Worm (Caenorhabditis elegans): ENCODE data around the gene ZK1240.6.

Gene ZK1240.6

ce11 chrII:2354476-2354875, 31.8 kb upstream of the ZK1240.6 start, which contains the start of gene F43C11.2:
Gene F43C11.2, plus strand, starts transcription at chrII:2354776.
- TF ChIP-seq K09A11.1 (tag; optimal IDR thresholded peaks at IDR 0.05; ENCODE audit: insufficient read depth) (no peak), pat-9 (tag; optimal IDR thresholded peaks at IDR 0.05) (no peak), ceh-6 (GFP tag; optimal IDR thresholded peaks at IDR 0.05) (no peak), ceh-19 (GFP tag; optimal IDR thresholded peaks at IDR 0.05) (no peak), ceh-2 (tag; optimal IDR thresholded peaks at IDR 0.05) (no peak), C38D4.7 (GFP tag; optimal IDR thresholded peaks at IDR 0.05) (no peak), dmd-4 (tag; optimal IDR thresholded peaks at IDR 0.05; ENCODE audit: borderline replicate concordance) (no peak), ref-2 (tag; optimal IDR thresholded peaks at IDR 0.05) (no peak), ceh-22 (tag; optimal IDR thresholded peaks at IDR 0.05) (no peak), F13H6.1 (tag; optimal IDR thresholded peaks at IDR 0.05) (no peak), odd-2 (tag; optimal IDR thresholded peaks at IDR 0.05) (no peak), ttx-3 (tag; optimal IDR thresholded peaks at IDR 0.05) (no peak), unc-3 (GFP tag; conservative IDR thresholded peaks at IDR 0.05) (no peak), unc-3 (tag; optimal IDR thresholded peaks at IDR 0.05) (no peak), fkh-10 (GFP tag; optimal IDR thresholded peaks at IDR 0.05) (no peak), ceh-14 (tag; optimal IDR thresholded peaks at IDR 0.05) (no peak)

DNA sequence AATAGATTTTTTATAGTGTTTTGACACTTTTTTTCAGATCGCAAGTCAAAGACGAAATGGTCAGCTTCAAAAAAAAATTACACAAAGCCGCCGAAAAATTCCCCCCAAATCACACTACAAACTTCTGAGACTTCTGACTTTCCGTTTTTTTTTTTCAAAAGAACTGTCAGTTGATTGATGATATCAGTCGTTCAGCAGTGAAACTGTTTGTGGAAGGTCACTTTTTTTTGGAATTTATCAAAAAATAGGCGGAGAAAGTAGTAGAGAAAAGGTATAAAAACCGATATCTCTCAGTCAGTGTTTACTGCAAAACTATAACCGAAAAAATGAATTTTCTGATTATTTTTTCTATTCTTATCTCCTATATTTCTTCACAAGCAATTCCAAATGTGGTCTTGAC, 30.3 kb upstream of the ZK1240.6 start, which contains the start of gene F43C11.3:
Gene F43C11.3 (plus strand): TSS at position 301 of the 400 bp plus-strand sequence.
- no peak for TF ChIP-seq zip-5 (tag; optimal IDR thresholded peaks at IDR 0.05)
- TF ChIP-seq pha-4 (tag; optimal IDR thresholded peaks at IDR 0.05), result no peak
- TF ChIP-seq madf-2 (tag; optimal IDR thresholded peaks at IDR 0.05), result no peak
- no peak for TF ChIP-seq ceh-6 (GFP tag; optimal IDR thresholded peaks at IDR 0.05)
- no peak for TF ChIP-seq ceh-9 (tag; optimal IDR thresholded peaks at IDR 0.05)
- no peak for TF ChIP-seq unc-42 (tag; optimal IDR thresholded peaks at IDR 0.05)
- no peak for TF ChIP-seq hlh-13 (GFP tag; optimal IDR thresholded peaks at IDR 0.05)
- TF ChIP-seq che-1 (tag; optimal IDR thresholded peaks at IDR 0.05), result no peak
- TF ChIP-seq unc-55 (GFP tag; optimal IDR thresholded peaks at IDR 0.05), result no peak
- TF ChIP-seq unc-86 (tag; optimal IDR thresholded peaks at IDR 0.05), result no peak
- TF ChIP-seq ceh-45 (GFP tag; IDR thresholded peaks at IDR 0.05), result no peak
- TF ChIP-seq unc-3 (GFP tag; conservative IDR thresholded peaks at IDR 0.05), result no peak
- TF ChIP-seq unc-3 (tag; optimal IDR thresholded peaks at IDR 0.05), result no peak
- TF ChIP-seq C08G9.2 (tag; optimal IDR thresholded peaks at IDR 0.05), result no peak
- TF ChIP-seq elt-2 (tag; optimal IDR thresholded peaks at IDR 0.05), result no peak
- TF ChIP-seq gmeb-2 (tag; optimal IDR thresholded peaks at IDR 0.05), result no peak
- no peak for TF ChIP-seq pat-9 (tag; optimal IDR thresholded peaks at IDR 0.05)

ce11 chrII:2352546-2352945, 29.8 kb upstream of the ZK1240.6 start, which contains the start of gene F43C11.10:
Gene F43C11.10, minus strand, starts transcription at chrII:2352646.
- TF ChIP-seq ceh-30 (tag; optimal IDR thresholded peaks at IDR 0.05) (no peak), fax-1 (tag; optimal IDR thresholded peaks at IDR 0.05) (no peak), unc-55 (GFP tag; optimal IDR thresholded peaks at IDR 0.05) (no peak), hlh-8 (tag; optimal IDR thresholded peaks at IDR 0.05) (no peak), hlh-30 (tag; optimal IDR thresholded peaks at IDR 0.05; ENCODE audit: insufficient read depth) (no peak), eyg-1 (tag; optimal IDR thresholded peaks at IDR 0.05) (no peak), unc-42 (tag; optimal IDR thresholded peaks at IDR 0.05) (no peak), nhr-232 (tag; optimal IDR thresholded peaks at IDR 0.05) (no peak)

ce11 chrII:2346672-2347071, 24.0 kb upstream of the ZK1240.6 start, which contains the start of gene F43C11.4:
Gene F43C11.4, plus strand, starts transcription at chrII:2346972.
- TF ChIP-seq hlh-6 (tag; optimal IDR thresholded peaks at IDR 0.05) (no peak), unc-42 (tag; optimal IDR thresholded peaks at IDR 0.05) (no peak), dmd-4 (tag; optimal IDR thresholded peaks at IDR 0.05; ENCODE audit: borderline replicate concordance) (no peak), ceh-6 (GFP tag; optimal IDR thresholded peaks at IDR 0.05) (no peak), lin-11 (tag; optimal IDR thresholded peaks at IDR 0.05) (no peak), elt-4 (tag; optimal IDR thresholded peaks at IDR 0.05) (no peak), sox-4 (tag; optimal IDR thresholded peaks at IDR 0.05) (no peak), ceh-30 (tag; optimal IDR thresholded peaks at IDR 0.05) (no peak), fax-1 (tag; optimal IDR thresholded peaks at IDR 0.05) (no peak), F13H6.1 (tag; optimal IDR thresholded peaks at IDR 0.05) (no peak), ceh-48 (tag; optimal IDR thresholded peaks at IDR 0.05) (no peak), ref-2 (tag; optimal IDR thresholded peaks at IDR 0.05) (no peak), K09A11.1 (tag; optimal IDR thresholded peaks at IDR 0.05; ENCODE audit: insufficient read depth) (no peak)
